Fruit fly (Drosophila melanogaster): ENCODE data around the gene Set.
A peak's percentile ranks its signal among the peaks of the same experiment; 100 is the strongest.

The Set gene

DNA sequence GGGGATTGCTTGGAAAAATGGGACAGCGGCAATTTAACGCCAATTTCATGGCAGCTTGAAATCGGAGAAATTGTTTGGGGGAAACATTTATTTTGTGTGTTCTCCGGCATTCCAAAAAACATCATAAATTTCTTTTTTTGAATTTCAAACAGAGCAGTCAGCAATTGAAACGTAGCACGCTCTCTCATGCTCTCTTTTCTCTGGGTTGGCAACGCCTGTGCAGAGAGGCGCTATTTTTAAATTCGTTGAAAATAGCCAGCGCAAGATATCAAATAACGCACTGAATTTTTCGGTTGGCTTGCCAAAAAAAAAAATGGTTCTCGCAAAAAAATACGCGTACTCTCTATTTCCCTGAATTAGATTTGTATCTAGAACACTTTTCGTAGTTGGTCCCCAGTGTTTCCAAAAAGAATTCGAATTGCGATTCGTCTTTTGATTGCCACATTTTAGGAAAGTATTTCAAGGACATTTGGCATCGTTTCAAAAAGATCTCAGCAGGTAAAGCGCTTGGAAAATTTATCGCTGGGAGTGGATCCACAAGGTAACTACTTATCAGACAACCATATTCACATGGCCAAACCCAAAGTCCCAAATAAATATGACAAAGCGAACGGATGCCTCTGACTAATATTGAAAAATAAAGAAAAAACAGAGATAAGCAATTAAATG is 22.8 kb downstream of the Set start:
- TF ChIP-seq kay (GFP tag; ENCODE audit: borderline replicate concordance): peak; percentile 44
- TF ChIP-seq CG5204 (GFP tag; optimal IDR thresholded peaks at IDR 0.05): no peak

DNA sequence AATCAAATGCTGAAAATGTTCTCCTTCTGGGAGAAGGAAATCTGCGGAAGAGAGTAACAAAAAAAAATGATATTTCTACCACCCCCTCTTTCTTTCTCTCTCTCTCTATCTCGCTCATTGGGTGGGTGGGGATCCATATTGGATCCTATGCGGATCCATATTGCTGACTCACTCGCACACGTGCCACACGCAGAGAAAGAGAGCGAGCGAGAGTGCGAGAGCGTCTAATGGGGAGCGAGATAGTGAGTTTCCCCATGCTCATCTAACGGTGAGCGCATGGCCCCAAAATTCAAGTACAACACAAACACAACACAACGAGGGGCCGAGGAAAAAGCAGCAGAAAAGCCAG is 23.3 kb downstream of the Set start:
- no peak for TF ChIP-seq tj (GFP tag; optimal IDR thresholded peaks at IDR 0.05)
- TF ChIP-seq CG11617 (GFP tag; optimal IDR thresholded peaks at IDR 0.05): no peak
- no peak for TF ChIP-seq cic (GFP tag; optimal IDR thresholded peaks at IDR 0.05)
- no peak for TF ChIP-seq Hr96 (GFP tag; optimal IDR thresholded peaks at IDR 0.05)
- TF ChIP-seq CG12768 (GFP tag; optimal IDR thresholded peaks at IDR 0.05): no peak
- peak; percentile 32 for TF ChIP-seq Mnt (GFP tag; optimal IDR thresholded peaks at IDR 0.05)
- no peak for TF ChIP-seq CG7101 (tag; optimal IDR thresholded peaks at IDR 0.05)
- no peak for TF ChIP-seq bab1 (GFP tag; optimal IDR thresholded peaks at IDR 0.05)
- no peak for TF ChIP-seq CG33017 (tag; optimal IDR thresholded peaks at IDR 0.05)
- no peak for TF ChIP-seq CG14711 (tag; optimal IDR thresholded peaks at IDR 0.05)
- no peak for TF ChIP-seq toe (GFP tag; optimal IDR thresholded peaks at IDR 0.05)
- no peak for TF ChIP-seq CG1620 (GFP tag; optimal IDR thresholded peaks at IDR 0.05)
- TF ChIP-seq CG5204 (GFP tag; optimal IDR thresholded peaks at IDR 0.05): no peak
- TF ChIP-seq Clk (GFP tag; optimal IDR thresholded peaks at IDR 0.05): no peak
- TF ChIP-seq pad (GFP tag; optimal IDR thresholded peaks at IDR 0.05): peak; percentile 93
- peak; percentile 11 for TF ChIP-seq kay (GFP tag; ENCODE audit: borderline replicate concordance)
- no peak for TF ChIP-seq Crg-1 (GFP tag; optimal IDR thresholded peaks at IDR 0.05)
- no peak for TF ChIP-seq cnc (optimal IDR thresholded peaks at IDR 0.05)
- no peak for TF ChIP-seq ovo (GFP tag; optimal IDR thresholded peaks at IDR 0.05)
- no peak for TF ChIP-seq CG7045 (GFP tag; optimal IDR thresholded peaks at IDR 0.05)

DNA sequence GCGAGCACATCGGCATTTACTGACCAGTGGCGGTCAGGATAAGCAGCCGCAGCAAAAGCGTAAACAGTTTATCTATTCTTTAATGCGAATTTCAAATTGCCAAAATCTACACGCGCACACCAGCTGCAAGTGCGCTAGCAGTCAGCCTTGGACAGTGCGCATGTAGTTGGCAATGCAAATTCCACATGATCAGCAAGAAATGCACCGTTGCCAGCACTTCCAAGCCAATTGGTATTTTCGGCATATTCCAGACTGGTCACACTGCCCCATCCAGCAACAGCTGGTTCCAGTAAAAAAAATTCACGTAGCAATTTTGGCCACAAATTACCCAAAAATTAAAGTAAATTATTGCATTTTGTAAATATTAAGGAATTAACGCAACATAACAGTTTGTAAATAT is 24.4 kb downstream of the Set start:
- TF ChIP-seq cic (GFP tag; optimal IDR thresholded peaks at IDR 0.05) (no peak), kay (GFP tag; ENCODE audit: borderline replicate concordance) (no peak), Hr96 (GFP tag; optimal IDR thresholded peaks at IDR 0.05) (no peak), CG7101 (tag; optimal IDR thresholded peaks at IDR 0.05) (no peak), CG1620 (GFP tag; optimal IDR thresholded peaks at IDR 0.05) (peak; percentile 30), pad (GFP tag; optimal IDR thresholded peaks at IDR 0.05) (peak; percentile 44), CG11617 (GFP tag; optimal IDR thresholded peaks at IDR 0.05) (no peak), CG33017 (tag; optimal IDR thresholded peaks at IDR 0.05) (no peak), Crg-1 (GFP tag; optimal IDR thresholded peaks at IDR 0.05) (peak; percentile 33), ovo (GFP tag; optimal IDR thresholded peaks at IDR 0.05) (peak; percentile 63), Mnt (GFP tag; optimal IDR thresholded peaks at IDR 0.05) (peak; percentile 78), bab1 (GFP tag; optimal IDR thresholded peaks at IDR 0.05) (no peak), CG14711 (tag; optimal IDR thresholded peaks at IDR 0.05) (peak; percentile 5), cnc (optimal IDR thresholded peaks at IDR 0.05) (peak in 1 of 2 experiments; percentile 32), CG5204 (GFP tag; optimal IDR thresholded peaks at IDR 0.05) (no peak), toe (GFP tag; optimal IDR thresholded peaks at IDR 0.05) (no peak), CG12768 (GFP tag; optimal IDR thresholded peaks at IDR 0.05) (no peak), tj (GFP tag; optimal IDR thresholded peaks at IDR 0.05) (peak; percentile 100), Clk (GFP tag; optimal IDR thresholded peaks at IDR 0.05) (no peak), CG7045 (GFP tag; optimal IDR thresholded peaks at IDR 0.05) (no peak)

DNA sequence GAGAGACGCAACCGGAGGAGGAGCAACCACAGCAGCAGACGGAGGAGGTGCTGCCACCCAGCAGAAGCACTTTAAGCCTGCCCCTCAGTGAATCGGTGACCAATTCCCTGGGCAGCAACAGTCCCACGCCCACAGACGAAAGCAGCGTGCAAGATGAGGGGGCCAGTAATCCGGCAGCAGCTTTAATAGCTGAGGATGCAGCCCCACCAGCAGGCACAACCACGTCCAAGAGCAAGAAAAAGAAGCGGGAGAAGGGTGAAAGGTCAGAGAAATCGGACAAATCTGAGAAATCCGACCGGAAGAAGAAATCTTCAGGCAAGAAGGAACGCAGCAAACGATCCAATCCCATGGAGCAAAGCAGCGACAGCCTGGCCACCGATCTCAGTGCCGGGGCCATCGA is 25.4 kb downstream of the Set start:
- TF ChIP-seq cnc (optimal IDR thresholded peaks at IDR 0.05) (no peak), cic (GFP tag; optimal IDR thresholded peaks at IDR 0.05) (no peak), toe (GFP tag; optimal IDR thresholded peaks at IDR 0.05) (no peak), Hr96 (GFP tag; optimal IDR thresholded peaks at IDR 0.05) (no peak), kay (GFP tag; ENCODE audit: borderline replicate concordance) (no peak), pad (GFP tag; optimal IDR thresholded peaks at IDR 0.05) (no peak), Clk (GFP tag; optimal IDR thresholded peaks at IDR 0.05) (no peak), Crg-1 (GFP tag; optimal IDR thresholded peaks at IDR 0.05) (no peak), Mnt (GFP tag; optimal IDR thresholded peaks at IDR 0.05) (no peak), CG7101 (tag; optimal IDR thresholded peaks at IDR 0.05) (no peak), CG14711 (tag; optimal IDR thresholded peaks at IDR 0.05) (no peak), CG7045 (GFP tag; optimal IDR thresholded peaks at IDR 0.05) (no peak), bab1 (GFP tag; optimal IDR thresholded peaks at IDR 0.05) (no peak), CG12768 (GFP tag; optimal IDR thresholded peaks at IDR 0.05) (no peak), CG5204 (GFP tag; optimal IDR thresholded peaks at IDR 0.05) (no peak), CG33017 (tag; optimal IDR thresholded peaks at IDR 0.05) (no peak), CG11617 (GFP tag; optimal IDR thresholded peaks at IDR 0.05) (no peak), CG1620 (GFP tag; optimal IDR thresholded peaks at IDR 0.05) (no peak), ovo (GFP tag; optimal IDR thresholded peaks at IDR 0.05) (no peak), tj (GFP tag; optimal IDR thresholded peaks at IDR 0.05) (no peak)

DNA sequence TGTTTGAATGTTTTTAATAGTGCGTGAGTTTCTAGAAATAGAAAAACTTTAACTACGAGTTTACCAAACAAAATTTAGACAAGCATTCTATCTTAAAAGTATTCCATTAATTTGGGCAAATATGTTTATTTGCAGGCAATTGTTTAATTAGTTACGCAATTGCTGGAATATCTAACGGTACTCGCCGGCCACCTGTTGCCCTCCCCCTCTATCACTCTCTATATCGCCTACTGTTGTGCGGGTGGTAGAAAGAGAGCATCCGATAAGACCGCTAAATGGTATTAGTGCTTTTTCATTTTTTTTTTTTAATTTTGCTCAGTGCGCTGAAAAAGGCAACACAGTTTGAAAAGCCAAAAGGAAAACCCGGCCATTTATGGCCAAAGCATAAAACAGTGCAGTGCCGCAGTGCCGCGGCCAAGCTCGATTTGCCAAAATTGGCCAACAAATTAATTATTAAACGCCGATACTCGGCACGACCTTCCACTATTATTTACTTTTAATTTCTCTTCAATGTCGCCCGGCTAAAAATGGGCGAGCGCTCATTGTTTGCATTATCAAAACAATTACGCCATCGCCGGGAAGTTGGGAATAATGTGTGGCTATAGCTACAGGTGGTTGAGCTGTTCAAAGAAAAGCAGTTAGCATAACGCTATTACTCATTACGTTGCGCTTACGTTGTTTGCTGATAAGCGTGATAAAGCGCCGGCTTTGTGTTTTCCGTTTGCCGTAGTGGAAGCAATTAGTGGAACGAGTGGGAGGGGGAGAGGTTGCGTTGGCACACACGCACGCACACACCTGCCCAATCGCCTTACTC is 26.7 kb downstream of the Set start:
- TF ChIP-seq ovo (GFP tag; optimal IDR thresholded peaks at IDR 0.05) (peak; percentile 98), CG7045 (GFP tag; optimal IDR thresholded peaks at IDR 0.05) (no peak), cnc (optimal IDR thresholded peaks at IDR 0.05) (no peak), pad (GFP tag; optimal IDR thresholded peaks at IDR 0.05) (peak; percentile 20)

DNA sequence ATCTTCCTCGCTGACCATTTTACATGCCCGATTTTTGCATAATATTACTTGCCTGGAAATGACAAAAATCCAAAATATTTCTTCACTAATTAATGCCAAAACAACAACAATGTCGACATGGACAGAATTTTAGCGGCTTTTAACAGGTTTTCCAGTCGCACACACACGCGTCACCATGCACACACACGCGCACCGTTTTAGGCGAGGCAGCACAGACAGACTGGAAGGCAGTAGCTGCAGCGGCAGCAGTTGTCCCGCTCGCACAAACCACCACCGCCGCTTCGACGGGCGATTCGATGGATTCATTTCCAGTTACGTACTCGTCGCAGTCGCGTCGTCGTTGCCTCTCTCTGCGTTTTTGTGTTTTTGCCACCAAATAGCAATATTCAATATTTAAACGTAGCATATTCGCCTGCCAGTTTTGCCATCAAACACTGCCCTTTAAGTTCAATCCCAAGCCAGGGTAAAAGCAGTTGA is 27.3 kb downstream of the Set start, which contains the start of gene CG45218:
Gene CG45218 (minus strand): TSS at position 158 of the 477 bp plus-strand sequence.
- TF ChIP-seq CG33017 (tag; optimal IDR thresholded peaks at IDR 0.05) (peak; percentile 15), pad (GFP tag; optimal IDR thresholded peaks at IDR 0.05) (peak; percentile 85), CG12768 (GFP tag; optimal IDR thresholded peaks at IDR 0.05) (peak; percentile 20), cic (GFP tag; optimal IDR thresholded peaks at IDR 0.05) (peak; percentile 53), CG7101 (tag; optimal IDR thresholded peaks at IDR 0.05) (peak; percentile 2), tj (GFP tag; optimal IDR thresholded peaks at IDR 0.05) (peak; percentile 78), CG1620 (GFP tag; optimal IDR thresholded peaks at IDR 0.05) (peak; percentile 34), ovo (GFP tag; optimal IDR thresholded peaks at IDR 0.05) (peak; percentile 26), Hr96 (GFP tag; optimal IDR thresholded peaks at IDR 0.05) (no peak), CG11617 (GFP tag; optimal IDR thresholded peaks at IDR 0.05) (no peak), CG7045 (GFP tag; optimal IDR thresholded peaks at IDR 0.05) (no peak), CG14711 (tag; optimal IDR thresholded peaks at IDR 0.05) (no peak), Mnt (GFP tag; optimal IDR thresholded peaks at IDR 0.05) (peak; percentile 41), kay (GFP tag; ENCODE audit: borderline replicate concordance) (peak; percentile 95), Crg-1 (GFP tag; optimal IDR thresholded peaks at IDR 0.05) (no peak)
